Fruit fly (Drosophila melanogaster): Measurements from ENCODE around the gene CG5122.

Gene CG5122

dm6 chr2L:13164994-13165801, 34.8 kb downstream of the CG5122 start, which contains the start of gene Sirt1 (continued):
- TF ChIP-seq jumu (GFP tag; optimal IDR thresholded peaks at IDR 0.05) (peak; percentile 22), CG10147 (GFP tag; optimal IDR thresholded peaks at IDR 0.05) (peak; percentile 85), CG8765 (GFP tag; IDR thresholded peaks at IDR 0.05) (peak; percentile 49; the same call in 1 of the 2 replicates), Fer2 (tag; optimal IDR thresholded peaks at IDR 0.05) (peak; percentile 74), Deaf1 (tag; optimal IDR thresholded peaks at IDR 0.05) (peak; percentile 59), mirr (GFP tag; optimal IDR thresholded peaks at IDR 0.05) (no peak), H2.0 (GFP tag; IDR thresholded peaks at IDR 0.05) (peak; percentile 68), CG17912 (GFP tag; optimal IDR thresholded peaks at IDR 0.05) (no peak), zfh1 (GFP tag; IDR thresholded peaks at IDR 0.05) (peak; percentile 66; the same call in 1 of the 3 replicates), dan (GFP tag; IDR thresholded peaks at IDR 0.05) (peak; percentile 56), btn (GFP tag; optimal IDR thresholded peaks at IDR 0.05) (no peak), Sox100B (GFP tag; optimal IDR thresholded peaks at IDR 0.05) (no peak), Atf3 (GFP tag; optimal IDR thresholded peaks at IDR 0.05) (peak; percentile 25), gsb-n (tag; optimal IDR thresholded peaks at IDR 0.05) (peak; percentile 85), E2f2 (GFP tag; IDR thresholded peaks at IDR 0.05) (peak; percentile 43; the same call in 1 of the 2 replicates), fd64A (GFP tag; optimal IDR thresholded peaks at IDR 0.05) (no peak), rib (GFP tag; IDR thresholded peaks at IDR 0.05) (no peak), Ets65A (GFP tag) (peak; percentile 90), knrl (GFP tag; IDR thresholded peaks at IDR 0.05; ENCODE audit: partially characterized antibody) (peak; percentile 32; the same call in 1 of the 3 replicates), cas (GFP tag; IDR thresholded peaks at IDR 0.05) (no peak), nau (GFP tag; optimal IDR thresholded peaks at IDR 0.05) (no peak), CG31388 (GFP tag; optimal IDR thresholded peaks at IDR 0.05) (peak; percentile 35), Oli (tag; optimal IDR thresholded peaks at IDR 0.05) (peak; percentile 91), CG10959 (GFP tag; IDR thresholded peaks at IDR 0.05) (peak; percentile 55), CG11560 (tag; IDR thresholded peaks at IDR 0.05) (peak; percentile 65; the same call in 2 of the 3 replicates), chm (GFP tag; IDR thresholded peaks at IDR 0.05) (peak; percentile 22; the same call in 1 of the 2 replicates), scrt (GFP tag; optimal IDR thresholded peaks at IDR 0.05) (peak; percentile 41), nerfin-1 (tag; optimal IDR thresholded peaks at IDR 0.05) (peak; percentile 80), Atf-2 (GFP tag; optimal IDR thresholded peaks at IDR 0.05) (peak; percentile 6), Xrp1 (GFP tag; IDR thresholded peaks at IDR 0.05) (peak; percentile 80), CG33213 (GFP tag; optimal IDR thresholded peaks at IDR 0.05) (no peak), ash1 (GFP tag; optimal IDR thresholded peaks at IDR 0.05) (no peak), Chrac-16 (GFP tag; optimal IDR thresholded peaks at IDR 0.05) (peak; percentile 90), CoRest (tag; optimal IDR thresholded peaks at IDR 0.05) (peak; percentile 98), sd (tag; optimal IDR thresholded peaks at IDR 0.05) (peak; percentile 54), CTCF (GFP tag; optimal IDR thresholded peaks at IDR 0.05) (no peak), usp (GFP tag; optimal IDR thresholded peaks at IDR 0.05) (no peak), sim (GFP tag; IDR thresholded peaks at IDR 0.05) (no peak), tio (GFP tag; optimal IDR thresholded peaks at IDR 0.05) (peak; percentile 94), mld (GFP tag; IDR thresholded peaks at IDR 0.05; ENCODE audit: partially characterized antibody) (no peak), sna (GFP tag; IDR thresholded peaks at IDR 0.05; ENCODE audit: partially characterized antibody) (no peak), CG42726 (GFP tag; IDR thresholded peaks at IDR 0.05; ENCODE audit: partially characterized antibody) (no peak), CG31441 (GFP tag; IDR thresholded peaks at IDR 0.05) (peak; percentile 92), CG17802 (tag; optimal IDR thresholded peaks at IDR 0.05) (no peak), Gug (GFP tag; IDR thresholded peaks at IDR 0.05) (peak; percentile 77; the same call in 3 of the 4 replicates), otp (GFP tag; IDR thresholded peaks at IDR 0.05) (no peak), ap (GFP tag; IDR thresholded peaks at IDR 0.05) (peak; percentile 70), Doc3 (GFP tag; IDR thresholded peaks at IDR 0.05; ENCODE audit: partially characterized antibody) (no peak), yki (optimal IDR thresholded peaks at IDR 0.05) (no peak), ase (GFP tag; IDR thresholded peaks at IDR 0.05) (peak; percentile 59; the same call in 1 of the 3 replicates)
